Worm (Caenorhabditis elegans) whole organism, L1 larva: ENCODE data around the gene famh-136.

Experiments used
- C04F5.9 ChIP-seq: sonication (generic microtip); optimal IDR thresholded peaks from 2 replicates; lab custom pipeline; 2016; ENCODE audit warnings: missing genetic modification characterization, missing compliant biosample characterization
- C16A3.4 ChIP-seq: fragments of 150-350 bp; optimal IDR thresholded peaks from 2 replicates; lab custom pipeline; 2014; ENCODE audit warnings: missing biosample characterization, missing genetic modification characterization
- F16B12.6 ChIP-seq: fragments of 150-350 bp; optimal IDR thresholded peaks from 2 replicates; lab custom pipeline; 2014; ENCODE audit warnings: missing biosample characterization, missing genetic modification characterization
- Y116A8C.19 ChIP-seq: sonication (generic microtip); optimal IDR thresholded peaks from 2 replicates; lab custom pipeline; 2016; ENCODE audit warnings: missing compliant biosample characterization, missing genetic modification characterization, borderline replicate concordance
- alr-1 ChIP-seq: fragments of 200-800 bp; sonication (Bioruptor generic); optimal IDR thresholded peaks from 2 replicates; lab custom pipeline; 2018; ENCODE audit warnings: borderline replicate concordance, mild to moderate bottlenecking, missing genetic modification characterization, missing compliant biosample characterization
- aly-2 ChIP-seq: fragments of 150-350 bp; optimal IDR thresholded peaks from 2 replicates; lab custom pipeline; 2014; ENCODE audit warnings: missing biosample characterization, missing genetic modification characterization
- ama-1 ChIP-seq: fragments of 150-350 bp; optimal IDR thresholded peaks from 2 replicates; lab custom pipeline; 2014
- blmp-1 ChIP-seq: fragments of 150-350 bp; optimal IDR thresholded peaks from 2 replicates; lab custom pipeline; 2014; ENCODE audit warnings: missing biosample characterization, missing genetic modification characterization
- ceh-63 ChIP-seq: fragments of 200-800 bp; sonication (Bioruptor generic); optimal IDR thresholded peaks from 2 replicates; lab custom pipeline; 2018; ENCODE audit warnings: mild to moderate bottlenecking, missing genetic modification characterization, missing compliant biosample characterization
- ceh-8 ChIP-seq: fragments of 200-800 bp; sonication (Bioruptor generic); optimal IDR thresholded peaks from 2 replicates; lab custom pipeline; 2018; ENCODE audit warnings: mild to moderate bottlenecking, missing genetic modification characterization, moderate library complexity, missing compliant biosample characterization
- ceh-82 ChIP-seq, 3 experiments: fragments of 150-350 bp in 1 of 3; sonication (generic microtip) in 2 of 3; optimal IDR thresholded peaks; 2 replicates each; lab custom pipeline; 2014 to 2017; ENCODE audit warnings: missing biosample characterization in 3 of 3, missing genetic modification characterization in 3 of 3
- ceh-88 ChIP-seq: fragments of 200-800 bp; sonication (Bioruptor generic); IDR thresholded peaks from 2 replicates; pipeline ENCODE4 v1.3.6; 2022; ENCODE audit warnings: missing genetic modification characterization, missing compliant biosample characterization
- efl-3 ChIP-seq: fragments of 200-800 bp; sonication (Bioruptor generic); optimal IDR thresholded peaks from 2 replicates; lab custom pipeline; 2018; ENCODE audit warnings: mild to moderate bottlenecking, missing genetic modification characterization, missing compliant biosample characterization
- ets-5 ChIP-seq: fragments of 200-800 bp; sonication (Bioruptor generic); IDR thresholded peaks from 2 replicates; pipeline ENCODE4 v1.3.6; 2022; ENCODE audit warnings: missing genetic modification characterization, missing compliant biosample characterization
- fkh-10 ChIP-seq: sonication (generic microtip); optimal IDR thresholded peaks from 2 replicates; lab custom pipeline; 2017; ENCODE audit warnings: missing biosample characterization, missing genetic modification reagents, missing genetic modification characterization
- fkh-4 ChIP-seq: sonication (generic microtip); optimal IDR thresholded peaks from 2 replicates; lab custom pipeline; 2016; ENCODE audit warnings: missing compliant biosample characterization, missing genetic modification characterization, borderline replicate concordance
- fos-1 ChIP-seq: fragments of 150-350 bp; optimal IDR thresholded peaks from 2 replicates; lab custom pipeline; 2014; ENCODE audit warnings: missing biosample characterization, missing genetic modification characterization
- hlh-17 ChIP-seq: fragments of 200-800 bp; sonication (Bioruptor generic); optimal IDR thresholded peaks from 2 replicates; lab custom pipeline; 2018; ENCODE audit warnings: missing genetic modification characterization, mild to moderate bottlenecking, missing compliant biosample characterization, moderate library complexity, borderline replicate concordance
- irx-1 ChIP-seq: sonication (generic microtip); optimal IDR thresholded peaks from 2 replicates; lab custom pipeline; 2016; ENCODE audit warnings: missing genetic modification characterization, missing compliant biosample characterization
- lin-14 ChIP-seq: fragments of 200-800 bp; sonication (Bioruptor generic); optimal IDR thresholded peaks from 2 replicates; lab custom pipeline; 2018; ENCODE audit warnings: mild to moderate bottlenecking, missing genetic modification characterization, moderate library complexity, missing compliant biosample characterization
- lin-15B ChIP-seq: fragments of 150-350 bp; sonication (generic microtip); optimal IDR thresholded peaks from 3 replicates; lab custom pipeline; 2014; ENCODE audit warnings: missing biosample characterization, missing genetic modification characterization
- lin-35 ChIP-seq, 2 experiments: fragments of 150-350 bp; optimal IDR thresholded peaks; 2 replicates each; lab custom pipeline; 2014; ENCODE audit warnings: missing biosample characterization in 2 of 2, missing genetic modification characterization in 2 of 2, missing genetic modification reagents in 2 of 2
- lir-3 ChIP-seq: sonication (generic microtip); optimal IDR thresholded peaks from 2 replicates; lab custom pipeline; 2016; ENCODE audit warnings: mild to moderate bottlenecking, missing genetic modification characterization, moderate library complexity, missing compliant biosample characterization; ENCODE audit not compliant: poor library complexity
- mab-9 ChIP-seq: fragments of 200-800 bp; sonication (Bioruptor generic); IDR thresholded peaks from 2 replicates; pipeline ENCODE4 v1.3.6; 2022; ENCODE audit warnings: missing genetic modification reagents, missing genetic modification characterization, missing compliant biosample characterization
- mdl-1 ChIP-seq, 2 experiments: fragments of 150-350 bp; optimal IDR thresholded peaks; 2 replicates each; lab custom pipeline; 2014 to 2017; ENCODE audit warnings: missing biosample characterization in 2 of 2, missing genetic modification characterization in 2 of 2, inconsistent platforms in 1 of 2
- mep-1 ChIP-seq: fragments of 150-350 bp; optimal IDR thresholded peaks from 2 replicates; lab custom pipeline; 2014; ENCODE audit warnings: missing biosample characterization, missing genetic modification characterization
- nhr-12 ChIP-seq: sonication (generic microtip); optimal IDR thresholded peaks from 2 replicates; lab custom pipeline; 2017; ENCODE audit warnings: missing biosample characterization, missing genetic modification characterization
- nhr-19 ChIP-seq: fragments of 200-800 bp; sonication (Bioruptor generic); conservative IDR thresholded peaks from 2 replicates; pipeline ENCODE4 v1.3.6; 2022; ENCODE audit warnings: missing genetic modification characterization, missing compliant biosample characterization
- nhr-47 ChIP-seq: sonication (generic microtip); optimal IDR thresholded peaks from 2 replicates; lab custom pipeline; 2016; ENCODE audit warnings: mild to moderate bottlenecking, missing genetic modification characterization, moderate library complexity, missing compliant biosample characterization
- nhr-71 ChIP-seq: sonication (generic microtip); optimal IDR thresholded peaks from 2 replicates; lab custom pipeline; 2016; ENCODE audit warnings: mild to moderate bottlenecking, missing genetic modification characterization, moderate library complexity, missing compliant biosample characterization
- nhr-77 ChIP-seq: fragments of 150-350 bp; optimal IDR thresholded peaks from 2 replicates; lab custom pipeline; 2014; ENCODE audit warnings: missing biosample characterization, missing genetic modification characterization
- nhr-85 ChIP-seq: sonication (generic microtip); peaks from one replicate; lab custom pipeline; 2016; ENCODE audit warnings: missing genetic modification characterization, inconsistent platforms, missing compliant biosample characterization
- nhr-90 ChIP-seq: sonication (generic microtip); optimal IDR thresholded peaks from 2 replicates; lab custom pipeline; 2016; ENCODE audit warnings: mild to moderate bottlenecking, missing genetic modification characterization, missing compliant biosample characterization; ENCODE audit not compliant: poor library complexity
- pag-3 ChIP-seq: sonication (generic microtip); optimal IDR thresholded peaks from 2 replicates; lab custom pipeline; 2017; ENCODE audit warnings: missing genetic modification characterization, mild to moderate bottlenecking, missing compliant biosample characterization, antibody characterized with exemption, borderline replicate concordance; ENCODE audit not compliant: insufficient read depth
- pax-3 ChIP-seq: fragments of 200-800 bp; sonication (Bioruptor generic); optimal IDR thresholded peaks from 2 replicates; lab custom pipeline; 2018; ENCODE audit warnings: mild to moderate bottlenecking, missing genetic modification characterization, moderate library complexity, missing compliant biosample characterization
- pqm-1 ChIP-seq: sonication (generic microtip); optimal IDR thresholded peaks from 3 replicates; lab custom pipeline; 2017; ENCODE audit warnings: missing biosample characterization, missing genetic modification characterization
- sox-4 ChIP-seq: sonication (generic microtip); optimal IDR thresholded peaks from 2 replicates; lab custom pipeline; 2016; ENCODE audit warnings: missing genetic modification characterization, missing compliant biosample characterization
- sptf-1 ChIP-seq: fragments of 150-350 bp; optimal IDR thresholded peaks from 2 replicates; lab custom pipeline; 2014; ENCODE audit warnings: missing biosample characterization, missing genetic modification characterization
- sup-37 ChIP-seq: fragments of 200-800 bp; sonication (Bioruptor generic); optimal IDR thresholded peaks from 2 replicates; lab custom pipeline; 2018; ENCODE audit warnings: mild to moderate bottlenecking, missing genetic modification characterization, missing compliant biosample characterization
- unc-130 ChIP-seq: fragments of 150-350 bp; optimal IDR thresholded peaks from 2 replicates; lab custom pipeline; 2017; ENCODE audit warnings: missing biosample characterization, missing genetic modification characterization, inconsistent platforms
- unc-30 ChIP-seq: sonication (generic microtip); optimal IDR thresholded peaks from 2 replicates; lab custom pipeline; 2017; ENCODE audit warnings: missing biosample characterization, missing genetic modification characterization
- unc-62 ChIP-seq: fragments of 150-350 bp; optimal IDR thresholded peaks from 2 replicates; lab custom pipeline; 2014; ENCODE audit warnings: missing biosample characterization, missing genetic modification reagents, missing genetic modification characterization
- xbp-1 ChIP-seq: sonication (generic microtip); optimal IDR thresholded peaks from 2 replicates; lab custom pipeline; 2016; ENCODE audit warnings: missing genetic modification characterization, missing compliant biosample characterization
- zip-4 ChIP-seq: fragments of 200-800 bp; sonication (Bioruptor generic); optimal IDR thresholded peaks from 2 replicates; lab custom pipeline; 2018; ENCODE audit warnings: mild to moderate bottlenecking, missing genetic modification characterization, moderate library complexity, missing compliant biosample characterization
- ztf-11 ChIP-seq, 2 experiments: sonication (generic microtip); optimal IDR thresholded peaks; 2 replicates each; lab custom pipeline; 2016 to 2017; ENCODE audit warnings: missing genetic modification characterization in 2 of 2, missing biosample characterization in 1 of 2, missing compliant biosample characterization in 1 of 2

The famh-136 gene

DNA sequence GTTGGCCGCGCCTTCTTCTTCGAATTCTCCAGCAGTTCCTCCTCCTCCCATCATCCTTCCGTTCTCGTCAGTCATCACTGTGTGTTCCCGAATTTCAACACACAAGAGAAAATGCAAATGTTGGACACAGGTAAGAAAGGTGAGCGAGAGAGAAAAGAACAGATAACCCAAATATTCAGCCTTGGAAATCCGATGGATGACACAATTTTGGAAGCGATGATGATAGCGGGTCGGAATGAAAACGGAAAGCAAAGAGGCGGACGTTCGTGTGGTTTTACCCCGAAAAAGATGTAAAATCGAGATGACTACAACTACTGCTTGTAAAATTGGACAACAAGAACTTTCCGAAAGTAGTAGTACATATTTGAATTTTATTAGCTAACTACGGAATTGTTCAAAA, 47.7 kb upstream of the famh-136 start:
- TF ChIP-seq blmp-1 (tag; lab: Kevin White, UChicago) (peak; percentile 73), sox-4 (tag; lab: Kevin White, UChicago) (no peak)

- TF ChIP-seq blmp-1 (tag; lab: Kevin White, UChicago) (peak; percentile 81), xbp-1 (tag; lab: Kevin White, UChicago) (no peak)
These were observed 43.4 kb upstream of the famh-136 start for ce11 chrIII:8844137-8844536.

- TF ChIP-seq C16A3.4 (tag; lab: Kevin White, UChicago) (no peak), unc-62 (no peak), efl-3 (no peak), Y116A8C.19 (tag; lab: Kevin White, UChicago) (no peak), pag-3 (tag; lab: Kevin White, UChicago) (no peak), nhr-12 (tag; lab: Kevin White, UChicago) (no peak), unc-30 (tag; lab: Kevin White, UChicago) (no peak), ztf-11 (tag; optimal IDR thresholded peaks at IDR 0.05; lab: Kevin White, UChicago) (no peak), ceh-88 (GFP tag; lab: Robert Waterston, UW) (no peak), nhr-47 (tag; lab: Kevin White, UChicago) (no peak), fkh-10 (GFP tag; lab: Kevin White, UChicago) (no peak), nhr-71 (tag; lab: Kevin White, UChicago) (no peak), ama-1 (lab: Kevin White, UChicago) (no peak), mab-9 (GFP tag; lab: Robert Waterston, UW) (no peak), ets-5 (GFP tag; lab: Robert Waterston, UW) (no peak), fkh-4 (no peak), pax-3 (no peak)
These were observed 42.4 kb upstream of the famh-136 start, which contains the start of gene F44E2.6 for ce11 chrIII:8845114-8845513. Gene F44E2.6 (minus strand): TSS chrIII:8845214.

- TF ChIP-seq fos-1 (tag; lab: Kevin White, UChicago) (no peak), unc-130 (tag; lab: Kevin White, UChicago) (peak; percentile 69), fkh-10 (GFP tag; lab: Kevin White, UChicago) (no peak), sptf-1 (tag; lab: Kevin White, UChicago) (no peak), ceh-8 (no peak), C16A3.4 (tag; lab: Kevin White, UChicago) (peak; percentile 66), nhr-85 (tag; lab: Kevin White, UChicago) (peak; percentile 70), aly-2 (tag; lab: Kevin White, UChicago) (no peak), unc-62 (no peak), nhr-90 (tag; lab: Kevin White, UChicago) (peak; percentile 52), ztf-11 (tag; optimal IDR thresholded peaks at IDR 0.05; lab: Kevin White, UChicago) (no peak), C04F5.9 (tag; lab: Kevin White, UChicago) (peak; percentile 26), alr-1 (no peak), mdl-1 (tag; optimal IDR thresholded peaks at IDR 0.05; lab: Kevin White, UChicago) (peak in 1 of 2 experiments; percentile 15), lin-15B (tag; lab: Kevin White, UChicago) (peak; percentile 63), lin-14 (no peak), nhr-77 (tag; lab: Kevin White, UChicago) (no peak), mab-9 (GFP tag; lab: Robert Waterston, UW) (no peak), pag-3 (tag; lab: Kevin White, UChicago) (no peak), mep-1 (tag; lab: Kevin White, UChicago) (peak; percentile 64), sup-37 (GFP tag; lab: Kevin White, UChicago) (no peak), zip-4 (GFP tag; lab: Kevin White, UChicago) (no peak), pqm-1 (tag; lab: Kevin White, UChicago) (no peak), hlh-17 (GFP tag; lab: Kevin White, UChicago) (no peak), lin-35 (GFP tag; optimal IDR thresholded peaks at IDR 0.05; lab: Kevin White, UChicago) (peak; percentile 66 to 79), nhr-12 (tag; lab: Kevin White, UChicago) (no peak), F16B12.6 (peak; percentile 18), ceh-63 (no peak), lir-3 (tag; lab: Kevin White, UChicago) (peak; percentile 44), nhr-19 (GFP tag; lab: Robert Waterston, UW) (peak; percentile 35; the same call in 1 of the 2 replicates), ama-1 (lab: Kevin White, UChicago) (no peak), irx-1 (tag; lab: Kevin White, UChicago) (peak; percentile 23), efl-3 (no peak), ceh-82 (tag; optimal IDR thresholded peaks at IDR 0.05; lab: Kevin White, UChicago) (peak; percentile 15 to 43 (median 17))
These were observed 39.8 kb upstream of the famh-136 start for ce11 chrIII:8847722-8848121.
